Fruit fly (Drosophila melanogaster) whole organism, embryonic: ENCODE data around the gene CG33298.

Experiments
- Atf-2 ChIP-seq: fragments of 200-800 bp; sonication (Bioruptor generic); optimal IDR thresholded peaks from 2 replicates; lab custom pipeline; 2016; ENCODE audit warnings: missing biosample characterization, missing genetic modification characterization
- Blimp-1 ChIP-seq: fragments of 200-800 bp; sonication (Bioruptor generic); optimal IDR thresholded peaks from 3 replicates; lab custom pipeline; 2018; ENCODE audit warnings: missing biosample characterization, missing genetic modification characterization, mild to moderate bottlenecking, moderate library complexity, missing genetic modification reagents
- CG11085 ChIP-seq: fragments of 200-800 bp; sonication (Bioruptor generic); IDR thresholded peaks from 2 replicates; pipeline ENCODE4 v1.3.6; 2022; ENCODE audit warnings: missing biosample characterization, missing genetic modification characterization
- CG12942 ChIP-seq: fragments of 200-800 bp; sonication (Bioruptor generic); optimal IDR thresholded peaks from 3 replicates; lab custom pipeline; 2016; ENCODE audit warnings: missing biosample characterization, missing genetic modification characterization
- CG14014 ChIP-seq: fragments of 200-800 bp; sonication (Bioruptor generic); IDR thresholded peaks from 2 replicates; pipeline ENCODE4 v1.3.6; 2022; ENCODE audit warnings: missing biosample characterization, missing genetic modification characterization
- CG15073 ChIP-seq: fragments of 200-800 bp; sonication (Bioruptor generic); optimal IDR thresholded peaks from 2 replicates; lab custom pipeline; 2016; ENCODE audit warnings: missing biosample characterization, missing genetic modification characterization
- CG16815 ChIP-seq: fragments of 200-800 bp; sonication (Bioruptor generic); optimal IDR thresholded peaks from 3 replicates; lab custom pipeline; 2017; ENCODE audit warnings: missing biosample characterization, mild to moderate bottlenecking, missing genetic modification characterization
- CG17186 ChIP-seq: fragments of 200-800 bp; sonication (Bioruptor generic); optimal IDR thresholded peaks from 3 replicates; lab custom pipeline; 2017; ENCODE audit warnings: missing biosample characterization, missing genetic modification reagents, missing genetic modification characterization
- CG17361 ChIP-seq: fragments of 200-800 bp; sonication (Bioruptor generic); IDR thresholded peaks from 3 replicates; pipeline ENCODE4 v1.3.6; 2022; ENCODE audit warnings: missing biosample characterization, missing genetic modification characterization
- CG17385 ChIP-seq: fragments of 200-800 bp; sonication (Bioruptor generic); optimal IDR thresholded peaks from 3 replicates; lab custom pipeline; 2018; ENCODE audit warnings: missing biosample characterization, mild to moderate bottlenecking, missing genetic modification characterization
- CG18599 ChIP-seq: fragments of 200-800 bp; sonication (Bioruptor generic); optimal IDR thresholded peaks from 3 replicates; lab custom pipeline; 2017; ENCODE audit warnings: missing biosample characterization, missing genetic modification characterization, mild to moderate bottlenecking, moderate library complexity, missing genetic modification reagents
- CG34224 ChIP-seq: fragments of 200-800 bp; sonication (Bioruptor generic); IDR thresholded peaks from 3 replicates; pipeline ENCODE4 v1.3.6; 2022; ENCODE audit warnings: missing biosample characterization, missing genetic modification characterization; ENCODE audit not compliant: partially characterized antibody
- CG42726 ChIP-seq: fragments of 200-800 bp; sonication (Bioruptor generic); IDR thresholded peaks from 2 replicates; pipeline ENCODE4 v1.3.6; 2022; ENCODE audit warnings: missing biosample characterization, missing genetic modification characterization; ENCODE audit not compliant: partially characterized antibody
- CG6254 ChIP-seq: fragments of 200-800 bp; sonication (Bioruptor generic); optimal IDR thresholded peaks from 3 replicates; lab custom pipeline; 2017; ENCODE audit warnings: mild to moderate bottlenecking, missing biosample characterization, missing genetic modification reagents, missing genetic modification characterization
- CG6689 ChIP-seq: fragments of 200-800 bp; sonication (Bioruptor generic); IDR thresholded peaks from 2 replicates; pipeline ENCODE4 v1.3.6; 2022; ENCODE audit warnings: missing biosample characterization, missing genetic modification characterization
- CG6813 ChIP-seq: fragments of 200-800 bp; sonication (Bioruptor generic); optimal IDR thresholded peaks from 2 replicates; lab custom pipeline; 2017; ENCODE audit warnings: missing biosample characterization, missing genetic modification characterization, mild to moderate bottlenecking, moderate library complexity, missing genetic modification reagents
- CG9215 ChIP-seq: fragments of 200-800 bp; sonication (Bioruptor generic); IDR thresholded peaks from 2 replicates; pipeline ENCODE4 v1.3.6; 2022; ENCODE audit warnings: missing biosample characterization, missing genetic modification characterization
- CG9727 ChIP-seq: fragments of 200-800 bp; sonication (Bioruptor generic); optimal IDR thresholded peaks from 3 replicates; lab custom pipeline; 2017; ENCODE audit warnings: missing biosample characterization, mild to moderate bottlenecking, missing genetic modification characterization
- CG9797 ChIP-seq: fragments of 200-800 bp; sonication (Bioruptor generic); optimal IDR thresholded peaks from 3 replicates; lab custom pipeline; 2018; ENCODE audit warnings: missing biosample characterization, mild to moderate bottlenecking, missing genetic modification characterization
- CG9876 ChIP-seq: fragments of 200-800 bp; sonication (Bioruptor generic); optimal IDR thresholded peaks from 2 replicates; lab custom pipeline; 2016; ENCODE audit warnings: missing biosample characterization, missing genetic modification characterization
- Eip74EF ChIP-seq, 2 experiments: fragments of 200-800 bp in 1 of 2; fragments of >200 bp in 1 of 2; sonication (Bioruptor generic) in 1 of 2; optimal IDR thresholded peaks; 2 replicates each; lab custom pipeline; 2017 to 2019; ENCODE audit warnings: missing biosample characterization in 2 of 2, missing genetic modification characterization in 2 of 2, mild to moderate bottlenecking in 1 of 2, moderate library complexity in 1 of 2
- Fer1 ChIP-seq: fragments of 200-800 bp; sonication (Bioruptor generic); optimal IDR thresholded peaks from 2 replicates; lab custom pipeline; 2017; ENCODE audit warnings: missing biosample characterization, mild to moderate bottlenecking, missing genetic modification characterization
- Fer3 ChIP-seq: fragments of 200-800 bp; sonication (Bioruptor generic); optimal IDR thresholded peaks from 2 replicates; lab custom pipeline; 2018; ENCODE audit warnings: missing biosample characterization, mild to moderate bottlenecking, missing genetic modification characterization, moderate library complexity
- Gug ChIP-seq: fragments of 200-800 bp; sonication (Bioruptor generic); IDR thresholded peaks from 4 replicates; pipeline ENCODE4 v1.3.6; 2022; ENCODE audit warnings: missing biosample characterization, missing genetic modification characterization
- H15 ChIP-seq: fragments of 200-800 bp; sonication (Bioruptor generic); IDR thresholded peaks from 3 replicates; pipeline ENCODE4 v1.3.6; 2022; ENCODE audit warnings: missing biosample characterization, missing genetic modification characterization
- Jarid2 ChIP-seq: fragments of 200-800 bp; sonication (Bioruptor generic); optimal IDR thresholded peaks from 3 replicates; lab custom pipeline; 2017; ENCODE audit warnings: mild to moderate bottlenecking, missing biosample characterization, missing genetic modification reagents, missing genetic modification characterization
- Med ChIP-seq: fragments of 200-800 bp; sonication (Bioruptor generic); peaks from one replicate; lab custom pipeline; 2016; ENCODE audit warnings: missing biosample characterization, missing genetic modification characterization, mild to moderate bottlenecking, inconsistent platforms, moderate library complexity
- Nf-YB ChIP-seq: fragments of 200-800 bp; sonication (Bioruptor generic); optimal IDR thresholded peaks from 3 replicates; lab custom pipeline; 2019; ENCODE audit warnings: missing biosample characterization, mild to moderate bottlenecking, missing genetic modification characterization, moderate library complexity
- NfI ChIP-seq: fragments of 200-800 bp; sonication (Bioruptor generic); optimal IDR thresholded peaks from 3 replicates; lab custom pipeline; 2018; ENCODE audit warnings: missing biosample characterization, mild to moderate bottlenecking, missing genetic modification characterization, moderate library complexity
- Sry-δ ChIP-seq: fragments of 200-800 bp; sonication (Bioruptor generic); optimal IDR thresholded peaks from 2 replicates; lab custom pipeline; 2016; ENCODE audit warnings: missing biosample characterization, missing genetic modification characterization
- al ChIP-seq: fragments of 200-800 bp; sonication (Bioruptor generic); IDR thresholded peaks from 2 replicates; pipeline ENCODE4 v1.3.6; 2022; ENCODE audit warnings: missing biosample characterization, missing genetic modification characterization
- chn ChIP-seq: fragments of 200-800 bp; sonication (Bioruptor generic); optimal IDR thresholded peaks from 2 replicates; lab custom pipeline; 2016; ENCODE audit warnings: missing biosample characterization, missing genetic modification characterization
- crol ChIP-seq: fragments of 200-800 bp; sonication (Bioruptor generic); IDR thresholded peaks from 2 replicates; pipeline ENCODE4 v1.3.6; 2022; ENCODE audit warnings: missing biosample characterization, missing genetic modification characterization
- dmrt11E ChIP-seq: fragments of 200-800 bp; sonication (Bioruptor generic); optimal IDR thresholded peaks from 3 replicates; lab custom pipeline; 2018; ENCODE audit warnings: missing biosample characterization, mild to moderate bottlenecking, missing genetic modification characterization, moderate library complexity
- dmrt99B ChIP-seq: fragments of 200-800 bp; sonication (Bioruptor generic); optimal IDR thresholded peaks from 2 replicates; lab custom pipeline; 2018; ENCODE audit warnings: missing biosample characterization, mild to moderate bottlenecking, missing genetic modification characterization, moderate library complexity
- dpn ChIP-seq, 2 experiments: fragments of 200-800 bp; sonication (Bioruptor generic); optimal IDR thresholded peaks; 3 replicates each; lab custom pipeline; 2016; ENCODE audit warnings: missing biosample characterization in 2 of 2, missing genetic modification characterization in 2 of 2
- eyg ChIP-seq: fragments of 200-800 bp; sonication (Bioruptor generic); optimal IDR thresholded peaks from 3 replicates; lab custom pipeline; 2016; ENCODE audit warnings: missing biosample characterization, missing genetic modification characterization
- fru ChIP-seq: fragments of >200 bp; optimal IDR thresholded peaks from 2 replicates; lab custom pipeline; 2017
- gsb-n ChIP-seq: fragments of 200-800 bp; sonication (Bioruptor generic); optimal IDR thresholded peaks from 3 replicates; lab custom pipeline; 2018; ENCODE audit warnings: missing biosample characterization, mild to moderate bottlenecking, missing genetic modification characterization
- kni ChIP-seq: fragments of 200-800 bp; sonication (Bioruptor generic); optimal IDR thresholded peaks from 3 replicates; lab custom pipeline; 2017; ENCODE audit warnings: mild to moderate bottlenecking, missing biosample characterization, missing genetic modification reagents, missing genetic modification characterization
- odd ChIP-seq: fragments of 200-800 bp; sonication (Bioruptor generic); optimal IDR thresholded peaks from 2 replicates; lab custom pipeline; 2017; ENCODE audit warnings: missing biosample characterization, mild to moderate bottlenecking, missing genetic modification characterization
- pros ChIP-seq: fragments of 200-800 bp; sonication (Bioruptor generic); optimal IDR thresholded peaks from 3 replicates; lab custom pipeline; 2019; ENCODE audit warnings: missing biosample characterization, mild to moderate bottlenecking, missing genetic modification characterization, moderate library complexity
- psq ChIP-seq: fragments of 200-800 bp; sonication (Bioruptor generic); optimal IDR thresholded peaks from 2 replicates; lab custom pipeline; 2017; ENCODE audit warnings: missing biosample characterization, missing genetic modification characterization
- rib ChIP-seq: fragments of 200-800 bp; sonication (Bioruptor generic); IDR thresholded peaks from 2 replicates; pipeline ENCODE4 v1.3.6; 2022; ENCODE audit warnings: missing biosample characterization, missing genetic modification characterization
- row ChIP-seq: fragments of 200-800 bp; sonication (Bioruptor generic); IDR thresholded peaks from 3 replicates; pipeline ENCODE4 v1.3.6; 2022; ENCODE audit warnings: missing biosample characterization, missing genetic modification characterization
- run ChIP-seq: fragments of 200-800 bp; sonication (Bioruptor generic); optimal IDR thresholded peaks from 3 replicates; lab custom pipeline; 2018; ENCODE audit warnings: missing biosample characterization, mild to moderate bottlenecking, missing genetic modification characterization
- tin ChIP-seq: fragments of 200-800 bp; sonication (Bioruptor generic); optimal IDR thresholded peaks from 3 replicates; lab custom pipeline; 2016; ENCODE audit warnings: missing biosample characterization, missing genetic modification characterization
- twi ChIP-seq: fragments of 200-800 bp; optimal IDR thresholded peaks from 2 replicates; lab custom pipeline; 2019; ENCODE audit warnings: missing biosample characterization, mild to moderate bottlenecking, missing genetic modification characterization, moderate library complexity
- vfl ChIP-seq: fragments of 200-800 bp; sonication (Bioruptor generic); optimal IDR thresholded peaks from 2 replicates; lab custom pipeline; 2016; ENCODE audit warnings: missing biosample characterization, missing genetic modification characterization

CG33298 gene

dm6 chr2L:9568360-9569088 is 73.2 kb downstream of the CG33298 start, which contains the start of gene brwl (continued):
- peak; percentile 95 for TF ChIP-seq CG11085
- peak; percentile 98 for TF ChIP-seq H15
- TF ChIP-seq crol (GFP tag; lab: Robert Waterston, UW) = peak; percentile 81
- TF ChIP-seq al = peak; percentile 97
- peak; percentile 100 for TF ChIP-seq CG9727
- peak; percentile 96 for TF ChIP-seq twi
- peak; percentile 70 for TF ChIP-seq pros (GFP tag; lab: Kevin White, UChicago)
- peak; percentile 98 for TF ChIP-seq chn (GFP tag; lab: Kevin White, UChicago)
- peak; percentile 96 for TF ChIP-seq CG17385
- TF ChIP-seq kni = peak; percentile 95
- peak; percentile 99 for TF ChIP-seq CG12942 (GFP tag; lab: Kevin White, UChicago)
- no peak for TF ChIP-seq CG34224 (GFP tag; lab: Robert Waterston, UW)
- peak; percentile 97 for TF ChIP-seq CG9215
- peak; percentile 99 for TF ChIP-seq dpn (GFP tag; optimal IDR thresholded peaks at IDR 0.05; lab: Kevin White, UChicago)
- TF ChIP-seq tin (GFP tag; lab: Kevin White, UChicago) = peak; percentile 99
- TF ChIP-seq row (GFP tag; lab: Robert Waterston, UW) = peak; percentile 100
- TF ChIP-seq eyg (GFP tag; lab: Kevin White, UChicago) = peak; percentile 95
- TF ChIP-seq Nf-YB = peak; percentile 90
- TF ChIP-seq Eip74EF (GFP tag; optimal IDR thresholded peaks at IDR 0.05; lab: Kevin White, UChicago) = peak in 1 of 2 experiments; percentile 98
- TF ChIP-seq Fer3 (tag; lab: Kevin White, UChicago) = peak; percentile 98
- peak; percentile 99 for TF ChIP-seq CG17361 (GFP tag; lab: Robert Waterston, UW)
- peak; percentile 98 for TF ChIP-seq run (tag; lab: Kevin White, UChicago)
- TF ChIP-seq CG9797 (GFP tag; lab: Kevin White, UChicago) = peak; percentile 69
- peak; percentile 96 for TF ChIP-seq rib (GFP tag; lab: Robert Waterston, UW)
- peak; percentile 93 for TF ChIP-seq psq (GFP tag; lab: Kevin White, UChicago)
- TF ChIP-seq CG6813 (GFP tag; lab: Kevin White, UChicago) = peak; percentile 99
- TF ChIP-seq vfl (GFP tag; lab: Kevin White, UChicago) = peak; percentile 96
- TF ChIP-seq Atf-2 (GFP tag; lab: Kevin White, UChicago) = peak; percentile 98
- peak; percentile 92 for TF ChIP-seq CG17186 (GFP tag; lab: Kevin White, UChicago)
- TF ChIP-seq CG15073 = peak; percentile 88
- TF ChIP-seq dmrt99B (tag; lab: Kevin White, UChicago) = peak; percentile 99
- TF ChIP-seq odd (GFP tag; lab: Kevin White, UChicago) = peak; percentile 99
- peak; percentile 98 for TF ChIP-seq Blimp-1 (GFP tag; lab: Kevin White, UChicago)
- TF ChIP-seq Sry-δ = peak; percentile 77
- peak; percentile 91 for TF ChIP-seq Jarid2 (GFP tag; lab: Kevin White, UChicago)
- no peak for TF ChIP-seq fru (lab: Kevin White, UChicago)
- TF ChIP-seq CG16815 (GFP tag; lab: Kevin White, UChicago) = peak; percentile 99
- TF ChIP-seq CG6254 = peak; percentile 97
- TF ChIP-seq CG14014 = peak; percentile 98
- peak; percentile 99 for TF ChIP-seq Fer1 (GFP tag; lab: Kevin White, UChicago)
- TF ChIP-seq NfI (GFP tag; lab: Kevin White, UChicago) = peak; percentile 98
- peak; percentile 100 for TF ChIP-seq Med (GFP tag; lab: Kevin White, UChicago)
- TF ChIP-seq Gug (GFP tag; lab: Robert Waterston, UW) = peak; percentile 95
- TF ChIP-seq gsb-n = peak; percentile 99
- peak; percentile 98 for TF ChIP-seq CG6689 (GFP tag; lab: Robert Waterston, UW)
- peak; percentile 99 for TF ChIP-seq CG18599
- peak; percentile 95 for TF ChIP-seq CG9876 (GFP tag; lab: Kevin White, UChicago)
- TF ChIP-seq dmrt11E = peak; percentile 99
- TF ChIP-seq CG42726 (GFP tag; lab: Robert Waterston, UW) = no peak
